1 fruit fly cellular context compared by ENCODE assay signal in the genomic region with DNA sequence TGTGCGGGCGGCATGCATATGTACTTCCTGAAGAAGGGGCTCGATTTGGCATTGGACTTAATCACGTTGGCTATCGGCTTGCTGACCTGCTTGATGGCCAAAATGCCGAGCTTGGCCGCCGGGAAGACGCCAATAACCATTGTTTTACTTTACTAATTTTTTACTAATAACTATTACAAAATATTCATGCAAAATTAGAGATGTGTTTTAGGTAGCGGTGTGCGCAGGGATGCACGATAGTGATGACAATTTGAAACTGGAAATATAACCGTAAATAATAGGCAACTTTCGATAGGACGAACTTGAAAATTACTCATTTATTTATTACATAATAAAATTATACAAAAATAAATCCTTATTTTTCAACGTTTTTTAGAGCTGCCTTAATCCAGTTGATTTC.
A peak's percentile ranks its signal among the peaks of the same experiment; 100 is the strongest.
TF ChIP-seq lines count a peak whose summit lies in the region.

CG13601 (minus strand) TSS at position 206 of the 400 bp plus-strand sequence.

TF ChIP-seq in whole organism, embryonic, 481 proteins besides CTCF, POLR2A, EP300 and RAD21 (continued from another document):
- TF ChIP-seq CG6689 (GFP tag; IDR thresholded peaks at IDR 0.05; lab: Robert Waterston, UW) (no peak), odd (GFP tag; optimal IDR thresholded peaks at IDR 0.05; lab: Kevin White, UChicago) (no peak), Ssrp (tag; optimal IDR thresholded peaks at IDR 0.05; lab: Kevin White, UChicago) (no peak), CG3838 (GFP tag; optimal IDR thresholded peaks at IDR 0.05; lab: Kevin White, UChicago) (no peak), sd (tag; optimal IDR thresholded peaks at IDR 0.05; lab: Kevin White, UChicago) (no peak), D19A (tag; optimal IDR thresholded peaks at IDR 0.05; lab: Kevin White, UChicago) (peak; percentile 48), wek (GFP tag; optimal IDR thresholded peaks at IDR 0.05; lab: Kevin White, UChicago) (no peak), CG2202 (tag; optimal IDR thresholded peaks at IDR 0.05; lab: Kevin White, UChicago) (no peak), CG8359 (GFP tag; optimal IDR thresholded peaks at IDR 0.05; lab: Kevin White, UChicago; ENCODE audit: borderline replicate concordance) (no peak), NfI (GFP tag; optimal IDR thresholded peaks at IDR 0.05; lab: Kevin White, UChicago) (peak; percentile 36), bsh (GFP tag; optimal IDR thresholded peaks at IDR 0.05; lab: Kevin White, UChicago) (peak in 1 of 2 experiments; percentile 18), usp (GFP tag; optimal IDR thresholded peaks at IDR 0.05; lab: Kevin White, UChicago) (no peak), Dll (GFP tag; IDR thresholded peaks at IDR 0.05; lab: Robert Waterston, UW; ENCODE audit: partially characterized antibody) (peak; percentile 88), CG12299 (tag; optimal IDR thresholded peaks at IDR 0.05; lab: Kevin White, UChicago) (no peak), luna (GFP tag; optimal IDR thresholded peaks at IDR 0.05; lab: Kevin White, UChicago) (no peak), CG6854 (GFP tag; optimal IDR thresholded peaks at IDR 0.05; lab: Kevin White, UChicago) (no peak), TFAM (GFP tag; optimal IDR thresholded peaks at IDR 0.05; lab: Kevin White, UChicago) (no peak), CG12391 (tag; optimal IDR thresholded peaks at IDR 0.05; lab: Kevin White, UChicago) (peak; percentile 49), hbn (GFP tag; IDR thresholded peaks at IDR 0.05; lab: Robert Waterston, UW; ENCODE audit: partially characterized antibody) (peak; percentile 82), CG16779 (GFP tag; IDR thresholded peaks at IDR 0.05; lab: Robert Waterston, UW) (no peak), Rx (GFP tag; IDR thresholded peaks at IDR 0.05; lab: Robert Waterston, UW) (no peak), inv (GFP tag; IDR thresholded peaks at IDR 0.05; lab: Robert Waterston, UW; ENCODE audit: partially characterized antibody) (peak; percentile 72), CoRest (tag; optimal IDR thresholded peaks at IDR 0.05; lab: Kevin White, UChicago) (peak; percentile 33), ssp (GFP tag; IDR thresholded peaks at IDR 0.05; lab: Robert Waterston, UW) (no peak), Sin3A (optimal IDR thresholded peaks at IDR 0.05; lab: Kevin White, UChicago) (no peak), ab (GFP tag; optimal IDR thresholded peaks at IDR 0.05; lab: Kevin White, UChicago) (no peak), CG7271 (tag; optimal IDR thresholded peaks at IDR 0.05; lab: Kevin White, UChicago) (no peak), ara (GFP tag; IDR thresholded peaks at IDR 0.05; lab: Robert Waterston, UW) (no peak), HmgD (GFP tag; optimal IDR thresholded peaks at IDR 0.05; lab: Kevin White, UChicago) (no peak), CG16815 (GFP tag; optimal IDR thresholded peaks at IDR 0.05; lab: Kevin White, UChicago) (no peak), Oaz (GFP tag; IDR thresholded peaks at IDR 0.05; lab: Robert Waterston, UW) (no peak), CG14860 (GFP tag; IDR thresholded peaks at IDR 0.05; lab: Robert Waterston, UW; ENCODE audit: partially characterized antibody) (peak; percentile 67), CG4404 (GFP tag; IDR thresholded peaks at IDR 0.05; lab: Robert Waterston, UW) (no peak), CG4730 (GFP tag; IDR thresholded peaks at IDR 0.05; lab: Robert Waterston, UW) (peak; percentile 27; the same call in 1 of the 2 replicates), ap (GFP tag; IDR thresholded peaks at IDR 0.05; lab: Robert Waterston, UW) (no peak), CG10959 (GFP tag; IDR thresholded peaks at IDR 0.05; lab: Robert Waterston, UW) (no peak), NC2α (GFP tag; optimal IDR thresholded peaks at IDR 0.05; lab: Kevin White, UChicago) (no peak), CG10209 (GFP tag; optimal IDR thresholded peaks at IDR 0.05; lab: Kevin White, UChicago) (no peak), ATbp (GFP tag; optimal IDR thresholded peaks at IDR 0.05; lab: Kevin White, UChicago) (no peak), MESR4 (GFP tag; optimal IDR thresholded peaks at IDR 0.05; lab: Kevin White, UChicago) (peak; percentile 81), GATAe (GFP tag; conservative IDR thresholded peaks at IDR 0.05; lab: Robert Waterston, UW) (no peak), Dad (GFP tag; optimal IDR thresholded peaks at IDR 0.05; lab: Kevin White, UChicago) (peak; percentile 15), CG6683 (GFP tag; optimal IDR thresholded peaks at IDR 0.05; lab: Kevin White, UChicago) (no peak), lov (optimal IDR thresholded peaks at IDR 0.05; lab: Kevin White, UChicago) (no peak), lov (GFP tag; IDR thresholded peaks at IDR 0.05; lab: Robert Waterston, UW) (no peak), CG7786 (GFP tag; optimal IDR thresholded peaks at IDR 0.05; lab: Kevin White, UChicago) (no peak), CG15514 (GFP tag; optimal IDR thresholded peaks at IDR 0.05; lab: Kevin White, UChicago) (peak; percentile 64), esg (GFP tag; conservative IDR thresholded peaks at IDR 0.05; lab: Robert Waterston, UW) (no peak), so (GFP tag; IDR thresholded peaks at IDR 0.05; lab: Robert Waterston, UW) (no peak), Lpt (GFP tag; optimal IDR thresholded peaks at IDR 0.05; lab: Kevin White, UChicago) (no peak), stwl (tag; optimal IDR thresholded peaks at IDR 0.05; lab: Kevin White, UChicago) (peak; percentile 30), CG16813 (GFP tag; IDR thresholded peaks at IDR 0.05; lab: Robert Waterston, UW; ENCODE audit: partially characterized antibody) (peak; percentile 79), CG17361 (GFP tag; IDR thresholded peaks at IDR 0.05; lab: Robert Waterston, UW) (no peak), chinmo (GFP tag; IDR thresholded peaks at IDR 0.05; lab: Robert Waterston, UW; ENCODE audit: partially characterized antibody) (peak; percentile 84; the same call in 1 of the 4 replicates), Dip3 (GFP tag; optimal IDR thresholded peaks at IDR 0.05; lab: Kevin White, UChicago) (no peak), PHDP (tag; optimal IDR thresholded peaks at IDR 0.05; lab: Kevin White, UChicago) (peak; percentile 17), CG8944 (GFP tag; optimal IDR thresholded peaks at IDR 0.05; lab: Kevin White, UChicago) (no peak), Scr (GFP tag; IDR thresholded peaks at IDR 0.05; lab: Robert Waterston, UW; ENCODE audit: partially characterized antibody) (peak; percentile 84), CG10366 (GFP tag; IDR thresholded peaks at IDR 0.05; lab: Robert Waterston, UW) (peak; percentile 20; the same call in 1 of the 2 replicates), CG3065 (GFP tag; optimal IDR thresholded peaks at IDR 0.05; lab: Kevin White, UChicago) (no peak), Usf (GFP tag; optimal IDR thresholded peaks at IDR 0.05; lab: Kevin White, UChicago) (no peak), CG10979 (tag; optimal IDR thresholded peaks at IDR 0.05; lab: Kevin White, UChicago) (no peak), Med (GFP tag; lab: Kevin White, UChicago) (peak; percentile 77), CrebB (tag; optimal IDR thresholded peaks at IDR 0.05; lab: Kevin White, UChicago) (no peak), CG2678 (tag; optimal IDR thresholded peaks at IDR 0.05; lab: Kevin White, UChicago) (no peak), Vsx1 (GFP tag; optimal IDR thresholded peaks at IDR 0.05; lab: Kevin White, UChicago) (no peak), CG32772 (GFP tag; IDR thresholded peaks at IDR 0.05; lab: Robert Waterston, UW) (no peak), CG30020 (tag; optimal IDR thresholded peaks at IDR 0.05; lab: Kevin White, UChicago) (peak; percentile 16), Opbp (GFP tag; IDR thresholded peaks at IDR 0.05; lab: Robert Waterston, UW; ENCODE audit: partially characterized antibody) (peak; percentile 80; the same call in 2 of the 3 replicates), sima (GFP tag; optimal IDR thresholded peaks at IDR 0.05; lab: Kevin White, UChicago) (no peak), gfzf (GFP tag; optimal IDR thresholded peaks at IDR 0.05; lab: Kevin White, UChicago) (no peak), pho (GFP tag; optimal IDR thresholded peaks at IDR 0.05; lab: Kevin White, UChicago) (no peak), Doc2 (GFP tag; IDR thresholded peaks at IDR 0.05; lab: Robert Waterston, UW) (no peak), stc (GFP tag; IDR thresholded peaks at IDR 0.05; lab: Robert Waterston, UW) (no peak), B-H2 (GFP tag; optimal IDR thresholded peaks at IDR 0.05; lab: Kevin White, UChicago) (no peak), CG12219 (GFP tag; optimal IDR thresholded peaks at IDR 0.05; lab: Kevin White, UChicago) (no peak), CG7357 (GFP tag; IDR thresholded peaks at IDR 0.05; lab: Robert Waterston, UW) (no peak), CG13624 (GFP tag; optimal IDR thresholded peaks at IDR 0.05; lab: Kevin White, UChicago) (no peak), onecut (GFP tag; IDR thresholded peaks at IDR 0.05; lab: Robert Waterston, UW) (no peak)
